Worm (Caenorhabditis elegans) whole organism, L2 larva: ENCODE measurements around the gene cfap-36.

Source experiments
- ceh-16 ChIP-seq: fragments of 150-350 bp; optimal IDR thresholded peaks from 2 replicates; lab custom pipeline; 2014; ENCODE audit warnings: missing biosample characterization, missing genetic modification characterization
- ceh-82 ChIP-seq: fragments of 150-350 bp; optimal IDR thresholded peaks from 2 replicates; lab custom pipeline; 2014; ENCODE audit warnings: missing biosample characterization, missing genetic modification characterization
- elt-3 ChIP-seq: sonication (generic microtip); optimal IDR thresholded peaks from 2 replicates; lab custom pipeline; 2017; ENCODE audit warnings: missing biosample characterization, missing genetic modification characterization
- gmeb-1 ChIP-seq: fragments of 150-350 bp; optimal IDR thresholded peaks from 2 replicates; lab custom pipeline; 2014; ENCODE audit warnings: missing biosample characterization, missing genetic modification characterization
- lin-11 ChIP-seq: fragments of 150-350 bp; sonication (generic microtip); optimal IDR thresholded peaks from 2 replicates; lab custom pipeline; 2014; ENCODE audit warnings: missing biosample characterization, missing genetic modification characterization, inconsistent platforms, mixed read lengths
- lin-13 ChIP-seq: fragments of 150-350 bp; optimal IDR thresholded peaks from 2 replicates; lab custom pipeline; 2014; ENCODE audit warnings: missing biosample characterization, missing genetic modification reagents, missing genetic modification characterization
- lin-39 ChIP-seq: fragments of 150-350 bp; optimal IDR thresholded peaks from 2 replicates; lab custom pipeline; 2014; ENCODE audit warnings: missing biosample characterization, missing genetic modification reagents, missing genetic modification characterization
- lsy-2 ChIP-seq, 2 experiments: fragments of 150-350 bp in 1 of 2; sonication (generic microtip) in 1 of 2; optimal IDR thresholded peaks; 2 replicates each; lab custom pipeline; 2014 to 2017; ENCODE audit warnings: missing biosample characterization in 2 of 2, missing genetic modification characterization in 2 of 2
- nhr-11 ChIP-seq: fragments of 150-350 bp; optimal IDR thresholded peaks from 2 replicates; lab custom pipeline; 2014; ENCODE audit warnings: missing biosample characterization, missing genetic modification characterization
- nhr-12 ChIP-seq: fragments of 150-350 bp; optimal IDR thresholded peaks from 2 replicates; lab custom pipeline; 2014; ENCODE audit warnings: missing biosample characterization, missing genetic modification characterization
- nhr-129 ChIP-seq: fragments of 150-350 bp; optimal IDR thresholded peaks from 2 replicates; lab custom pipeline; 2014; ENCODE audit warnings: missing biosample characterization, missing genetic modification characterization
- peb-1 ChIP-seq: fragments of 150-350 bp; optimal IDR thresholded peaks from 2 replicates; lab custom pipeline; 2014; ENCODE audit warnings: missing biosample characterization, missing genetic modification characterization
- skn-1 ChIP-seq: sonication (generic microtip); optimal IDR thresholded peaks from 2 replicates; lab custom pipeline; 2017; ENCODE audit warnings: missing biosample characterization, missing genetic modification characterization
- unc-55 ChIP-seq: fragments of 150-350 bp; sonication (generic microtip); optimal IDR thresholded peaks from 3 replicates; lab custom pipeline; 2014; ENCODE audit warnings: missing biosample characterization, missing genetic modification reagents, missing genetic modification characterization

DNA sequence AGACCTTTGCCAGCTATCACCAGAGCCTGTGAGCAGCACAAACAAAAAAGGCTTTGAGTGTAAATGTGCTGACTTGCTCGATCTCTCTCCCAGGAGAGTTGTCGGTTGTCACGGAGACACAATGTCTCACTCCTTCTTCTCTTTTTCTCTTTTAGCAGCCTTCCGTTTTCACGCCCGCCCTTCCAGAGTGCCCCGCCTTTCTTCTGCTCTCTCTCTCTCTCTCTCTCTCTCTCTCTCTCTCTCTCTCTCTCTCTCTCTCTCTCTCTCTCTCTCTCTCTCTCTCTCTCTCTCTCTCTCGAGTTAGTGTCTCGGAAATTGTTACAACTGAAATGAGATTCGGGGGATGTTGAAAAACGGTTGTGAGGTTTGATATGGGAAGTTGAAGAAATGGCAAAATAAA, 1.4 kb upstream of the cfap-36 start:
- TF ChIP-seq peb-1 (no peak), lin-11 (no peak), ceh-16 (tag; lab: Kevin White, UChicago) (no peak), lsy-2 (tag; optimal IDR thresholded peaks at IDR 0.05; lab: Kevin White, UChicago) (no peak), skn-1 (tag; lab: Kevin White, UChicago) (no peak), lin-39 (tag; lab: Kevin White, UChicago) (no peak), unc-55 (GFP tag; lab: Kevin White, UChicago) (no peak), nhr-11 (no peak), elt-3 (tag; lab: Kevin White, UChicago) (no peak), nhr-129 (tag; lab: Kevin White, UChicago) (no peak), gmeb-1 (no peak), nhr-12 (no peak), lin-13 (GFP tag; lab: Kevin White, UChicago) (no peak), ceh-82 (tag; lab: Kevin White, UChicago) (no peak)
